Fruit fly (Drosophila melanogaster) whole organism, wandering third instar larva: Measurements from ENCODE around the gene Sfp23F.

Experiments
- CG32264 ChIP-seq: fragments of 200-800 bp; sonication (Bioruptor generic); optimal IDR thresholded peaks from 2 replicates; lab custom pipeline; 2016; ENCODE audit warnings: missing biosample characterization, missing genetic modification characterization
- CG9705 ChIP-seq: fragments of 200-800 bp; sonication (Bioruptor generic); optimal IDR thresholded peaks from 2 replicates; lab custom pipeline; 2018; ENCODE audit warnings: missing biosample characterization, mild to moderate bottlenecking, missing genetic modification characterization
- CrebA ChIP-seq: fragments of 200-800 bp; sonication (Bioruptor generic); optimal IDR thresholded peaks from 2 replicates; lab custom pipeline; 2016; ENCODE audit warnings: missing biosample characterization, mild to moderate bottlenecking, missing genetic modification characterization, borderline replicate concordance
- Dif ChIP-seq: fragments of 200-275, 200-300 bp; sonication (Bioruptor generic); optimal IDR thresholded peaks from 2 replicates; lab custom pipeline; 2018; ENCODE audit warnings: missing biosample characterization, missing genetic modification characterization; ENCODE audit not compliant: partially characterized antibody
- GATAd ChIP-seq: sonication (Bioruptor generic); optimal IDR thresholded peaks from 2 replicates; lab custom pipeline; 2016; ENCODE audit warnings: missing biosample characterization, missing genetic modification characterization
- Hnf4 ChIP-seq: fragments of 200-800 bp; sonication (Bioruptor generic); optimal IDR thresholded peaks from 2 replicates; lab custom pipeline; 2016; ENCODE audit warnings: missing biosample characterization, mild to moderate bottlenecking, missing genetic modification characterization
- Hr78 ChIP-seq: fragments of >200 bp; optimal IDR thresholded peaks from 2 replicates; lab custom pipeline; 2017; ENCODE audit warnings: missing biosample characterization, missing genetic modification characterization
- Hr83 ChIP-seq: fragments of 200-300 bp; sonication (Bioruptor generic); optimal IDR thresholded peaks from 2 replicates; lab custom pipeline; 2016; ENCODE audit warnings: missing biosample characterization, mild to moderate bottlenecking, missing genetic modification characterization, moderate library complexity; ENCODE audit not compliant: poor library complexity, severe bottlenecking
- Jra ChIP-seq: sonication (Bioruptor generic); optimal IDR thresholded peaks from 2 replicates; lab custom pipeline; 2016; ENCODE audit warnings: missing biosample characterization, missing genetic modification characterization
- Myc ChIP-seq: fragments of >200 bp; optimal IDR thresholded peaks from 2 replicates; lab custom pipeline; 2017
- N ChIP-seq: fragments of >200 bp; optimal IDR thresholded peaks from 2 replicates; lab custom pipeline; 2018; ENCODE audit warnings: missing biosample characterization, missing external identifiers, missing genetic modification characterization
- OdsH ChIP-seq: fragments of 200-800 bp; sonication (Bioruptor generic); optimal IDR thresholded peaks from 2 replicates; lab custom pipeline; 2016; ENCODE audit warnings: missing biosample characterization, mild to moderate bottlenecking, missing genetic modification characterization
- Rel ChIP-seq, 2 experiments: fragments of 200-800 bp; sonication (Bioruptor generic) in 1 of 2; optimal IDR thresholded peaks; 2 replicates in 1 of 2; 3 replicates in 1 of 2; lab custom pipeline; 2016 to 2019; ENCODE audit warnings: mild to moderate bottlenecking in 2 of 2, missing biosample characterization in 2 of 2, missing genetic modification characterization in 2 of 2, moderate library complexity in 1 of 2
- br ChIP-seq: fragments of 200-800 bp; sonication (Bioruptor generic); optimal IDR thresholded peaks from 2 replicates; lab custom pipeline; 2016; ENCODE audit warnings: missing biosample characterization, missing genetic modification characterization
- brk ChIP-seq: fragments of 200-800 bp; sonication (Bioruptor generic); optimal IDR thresholded peaks from 2 replicates; lab custom pipeline; 2016; ENCODE audit warnings: missing biosample characterization, mild to moderate bottlenecking, missing genetic modification characterization
- dl ChIP-seq, 2 experiments: fragments of 175-275, 200-275 bp in 1 of 2; fragments of 200-275 bp in 1 of 2; sonication (Bioruptor generic); optimal IDR thresholded peaks; lab custom pipeline; 2018; ENCODE audit warnings: mild to moderate bottlenecking in 2 of 2, missing biosample characterization in 2 of 2, missing genetic modification characterization in 2 of 2, moderate library complexity in 2 of 2; ENCODE audit not compliant: partially characterized antibody in 2 of 2, insufficient read depth in 1 of 2
- dsf ChIP-seq: sonication (Bioruptor generic); optimal IDR thresholded peaks from 2 replicates; lab custom pipeline; 2016; ENCODE audit warnings: missing biosample characterization, missing genetic modification characterization, borderline replicate concordance
- ey ChIP-seq: fragments of 200-800 bp; sonication (Bioruptor generic); optimal IDR thresholded peaks from 2 replicates; lab custom pipeline; 2016; ENCODE audit warnings: missing biosample characterization, missing genetic modification characterization
- foxo ChIP-seq, 2 experiments: fragments of 200-800 bp; sonication (Bioruptor generic); optimal IDR thresholded peaks; 2 replicates in 1 of 2; 3 replicates in 1 of 2; lab custom pipeline; 2016 to 2017; ENCODE audit warnings: missing biosample characterization in 2 of 2, missing genetic modification characterization in 2 of 2
- fru ChIP-seq: fragments of 200-800 bp; sonication (Bioruptor generic); optimal IDR thresholded peaks from 3 replicates; lab custom pipeline; 2016; ENCODE audit warnings: missing biosample characterization, mild to moderate bottlenecking, missing genetic modification characterization
- h ChIP-seq: fragments of 200-800 bp; sonication (Bioruptor generic); optimal IDR thresholded peaks from 3 replicates; lab custom pipeline; 2016; ENCODE audit warnings: missing biosample characterization, mild to moderate bottlenecking, missing genetic modification characterization
- lola ChIP-seq: fragments of >200 bp; optimal IDR thresholded peaks from 2 replicates; lab custom pipeline; 2017; ENCODE audit warnings: missing biosample characterization, missing genetic modification characterization
- pan ChIP-seq: fragments of >200 bp; optimal IDR thresholded peaks from 2 replicates; lab custom pipeline; 2017
- psq ChIP-seq: fragments of 200-800 bp; sonication (Bioruptor generic); optimal IDR thresholded peaks from 3 replicates; lab custom pipeline; 2017; ENCODE audit warnings: missing biosample characterization, mild to moderate bottlenecking, missing genetic modification characterization, moderate library complexity
- rgr ChIP-seq: fragments of 200-800 bp; sonication (Bioruptor generic); optimal IDR thresholded peaks from 3 replicates; lab custom pipeline; 2016; ENCODE audit warnings: missing biosample characterization, mild to moderate bottlenecking, missing genetic modification characterization
- sage ChIP-seq: fragments of 200-800 bp; sonication (Bioruptor generic); optimal IDR thresholded peaks from 2 replicates; lab custom pipeline; 2016; ENCODE audit warnings: missing biosample characterization, mild to moderate bottlenecking, missing genetic modification characterization
- sv ChIP-seq: fragments of 200-800 bp; sonication (Bioruptor generic); optimal IDR thresholded peaks from 3 replicates; lab custom pipeline; 2016; ENCODE audit warnings: missing biosample characterization, missing genetic modification characterization
- usp ChIP-seq: fragments of >200 bp; optimal IDR thresholded peaks from 2 replicates; lab custom pipeline; 2017; ENCODE audit warnings: missing biosample characterization, missing genetic modification characterization

Gene Sfp23F

dm6 chr2L:3368425-3368824 lies 19.1 kb downstream of the Sfp23F start:
- TF ChIP-seq lola (GFP tag; lab: Kevin White, UChicago) (no peak), psq (no peak), CG9705 (GFP tag; lab: Kevin White, UChicago) (no peak), br (GFP tag; lab: Kevin White, UChicago) (no peak), Dif (GFP tag; lab: Kevin White, UChicago) (no peak), GATAd (GFP tag; lab: Kevin White, UChicago) (no peak)

dm6 chr2L:3366043-3366679 lies 21.4 kb downstream of the Sfp23F start:
- TF ChIP-seq foxo (GFP tag; optimal IDR thresholded peaks at IDR 0.05; lab: Kevin White, UChicago) = no peak
- TF ChIP-seq psq = no peak
- no peak for TF ChIP-seq N
- TF ChIP-seq Myc (lab: Kevin White, UChicago) = no peak
- no peak for TF ChIP-seq CrebA (GFP tag; lab: Kevin White, UChicago)
- no peak for TF ChIP-seq dsf (GFP tag; lab: Kevin White, UChicago)
- TF ChIP-seq sv (GFP tag; lab: Kevin White, UChicago) = no peak
- no peak for TF ChIP-seq rgr
- TF ChIP-seq CG32264 (GFP tag; lab: Kevin White, UChicago) = no peak
- no peak for TF ChIP-seq Rel (GFP tag; optimal IDR thresholded peaks at IDR 0.05; lab: Kevin White, UChicago)
- TF ChIP-seq Rel (tag; optimal IDR thresholded peaks at IDR 0.05; lab: Kevin White, UChicago) = peak; percentile 1
- TF ChIP-seq pan = no peak
- peak; percentile 35 for TF ChIP-seq h (GFP tag; lab: Kevin White, UChicago)
- TF ChIP-seq br (GFP tag; lab: Kevin White, UChicago) = no peak
- TF ChIP-seq brk (GFP tag; lab: Kevin White, UChicago) = no peak
- no peak for TF ChIP-seq ey
- no peak for TF ChIP-seq Hnf4 (GFP tag; lab: Kevin White, UChicago)
- TF ChIP-seq usp = no peak
- TF ChIP-seq Hr78 (GFP tag; lab: Kevin White, UChicago) = no peak
- TF ChIP-seq, all 38 proteins: peak for 2

- no peak for TF ChIP-seq brk (GFP tag; lab: Kevin White, UChicago)
- no peak for TF ChIP-seq usp
- no peak for TF ChIP-seq br (GFP tag; lab: Kevin White, UChicago)
- no peak for TF ChIP-seq Hr83 (GFP tag; lab: Kevin White, UChicago)
- TF ChIP-seq Hnf4 (GFP tag; lab: Kevin White, UChicago) = no peak
- no peak for TF ChIP-seq N
- no peak for TF ChIP-seq ey
- TF ChIP-seq CG32264 (GFP tag; lab: Kevin White, UChicago) = no peak
- no peak for TF ChIP-seq OdsH (GFP tag; lab: Kevin White, UChicago)
- TF ChIP-seq fru (GFP tag; lab: Kevin White, UChicago) = no peak
- no peak for TF ChIP-seq Myc (lab: Kevin White, UChicago)
- TF ChIP-seq, all 38 proteins: peak for 0
These were observed 25.7 kb downstream of the Sfp23F start for dm6 chr2L:3361821-3362220.

- TF ChIP-seq Jra (GFP tag; lab: Kevin White, UChicago) (no peak), Myc (lab: Kevin White, UChicago) (peak; percentile 53), sage (GFP tag; lab: Kevin White, UChicago) (peak; percentile 26), Rel (GFP tag; optimal IDR thresholded peaks at IDR 0.05; lab: Kevin White, UChicago) (no peak), Rel (tag; optimal IDR thresholded peaks at IDR 0.05; lab: Kevin White, UChicago) (peak; percentile 64), dl (GFP tag; optimal IDR thresholded peaks at IDR 0.05; lab: Kevin White, UChicago; ENCODE audit: insufficient read depth in 1 of 2, partially characterized antibody in 2 of 2) (no peak), CrebA (GFP tag; lab: Kevin White, UChicago) (peak; percentile 35), fru (GFP tag; lab: Kevin White, UChicago) (no peak)
These were observed 30.5 kb downstream of the Sfp23F start, which contains the start of gene CG8838 for dm6 chr2L:3356790-3357696. CG8838 (plus strand) TSS chr2L:3357646.
